Fruit fly (Drosophila melanogaster) whole organism, adult: ENCODE results near the gene C3G.

Experiments used
- CG11617 ChIP-seq: fragments of 200-800 bp; sonication (Bioruptor generic); optimal IDR thresholded peaks from 2 replicates; lab custom pipeline; 2017; ENCODE audit warnings: mild to moderate bottlenecking, missing biosample characterization, missing genetic modification reagents, missing genetic modification characterization
- CG12768 ChIP-seq: fragments of 200-800 bp; sonication (Bioruptor generic); optimal IDR thresholded peaks from 2 replicates; lab custom pipeline; 2017; ENCODE audit warnings: missing biosample characterization, missing genetic modification characterization, mild to moderate bottlenecking, moderate library complexity, missing genetic modification reagents
- CG14711 ChIP-seq: fragments of 200-800 bp; sonication (Bioruptor generic); optimal IDR thresholded peaks from 2 replicates; lab custom pipeline; 2018; ENCODE audit warnings: missing biosample characterization, mild to moderate bottlenecking, missing genetic modification characterization, moderate library complexity
- CG1620 ChIP-seq: fragments of 200-800 bp; sonication (Bioruptor generic); optimal IDR thresholded peaks from 2 replicates; lab custom pipeline; 2016; ENCODE audit warnings: missing biosample characterization, missing genetic modification characterization
- CG33017 ChIP-seq: fragments of 200-800 bp; sonication (Bioruptor generic); optimal IDR thresholded peaks from 2 replicates; lab custom pipeline; 2018; ENCODE audit warnings: missing biosample characterization, mild to moderate bottlenecking, missing genetic modification characterization, moderate library complexity
- CG5204 ChIP-seq: fragments of 200-800 bp; sonication (Bioruptor generic); optimal IDR thresholded peaks from 2 replicates; lab custom pipeline; 2016; ENCODE audit warnings: missing biosample characterization, missing genetic modification characterization
- CG7045 ChIP-seq: fragments of 200-800 bp; sonication (Bioruptor generic); optimal IDR thresholded peaks from 2 replicates; lab custom pipeline; 2017; ENCODE audit warnings: missing biosample characterization, mild to moderate bottlenecking, missing genetic modification characterization
- CG7101 ChIP-seq: fragments of 200-800 bp; sonication (Bioruptor generic); optimal IDR thresholded peaks from 2 replicates; lab custom pipeline; 2018; ENCODE audit warnings: missing biosample characterization, mild to moderate bottlenecking, missing genetic modification characterization, moderate library complexity
- Clk ChIP-seq: fragments of 200-800 bp; sonication (Bioruptor generic); optimal IDR thresholded peaks from 2 replicates; lab custom pipeline; 2017; ENCODE audit warnings: missing biosample characterization, missing genetic modification characterization
- Crg-1 ChIP-seq: fragments of 200-800 bp; sonication (Bioruptor generic); optimal IDR thresholded peaks from 2 replicates; lab custom pipeline; 2016; ENCODE audit warnings: missing biosample characterization, missing genetic modification characterization
- Hr96 ChIP-seq: fragments of 200-800 bp; sonication (Bioruptor generic); optimal IDR thresholded peaks from 2 replicates; lab custom pipeline; 2016; ENCODE audit warnings: missing biosample characterization, missing genetic modification characterization
- Mnt ChIP-seq: fragments of 200-800 bp; sonication (Bioruptor generic); optimal IDR thresholded peaks from 2 replicates; lab custom pipeline; 2016; ENCODE audit warnings: missing biosample characterization, mild to moderate bottlenecking, missing genetic modification characterization
- bab1 ChIP-seq: fragments of 200-800 bp; sonication (Bioruptor generic); optimal IDR thresholded peaks from 3 replicates; lab custom pipeline; 2019; ENCODE audit warnings: missing biosample characterization, mild to moderate bottlenecking, missing genetic modification characterization, moderate library complexity
- cic ChIP-seq: fragments of 200-800 bp; sonication (Bioruptor generic); optimal IDR thresholded peaks from 2 replicates; lab custom pipeline; 2017; ENCODE audit warnings: missing biosample characterization, mild to moderate bottlenecking, missing genetic modification characterization, moderate library complexity
- cnc ChIP-seq, 2 experiments: fragments of >200 bp; optimal IDR thresholded peaks; 2 replicates each; lab custom pipeline; 2017
- kay ChIP-seq: fragments of 200-800 bp; sonication (Bioruptor generic); peaks from one replicate; lab custom pipeline; 2016; ENCODE audit warnings: missing biosample characterization, missing genetic modification characterization, borderline replicate concordance
- ovo ChIP-seq: fragments of 200-800 bp; sonication (Bioruptor generic); optimal IDR thresholded peaks from 2 replicates; lab custom pipeline; 2016; ENCODE audit warnings: missing biosample characterization, missing genetic modification characterization
- pad ChIP-seq: fragments of 200-800 bp; sonication (Bioruptor generic); optimal IDR thresholded peaks from 3 replicates; lab custom pipeline; 2017; ENCODE audit warnings: missing biosample characterization, missing genetic modification characterization, mild to moderate bottlenecking, moderate library complexity, missing genetic modification reagents
- tj ChIP-seq: fragments of 200-800 bp; sonication (Bioruptor generic); optimal IDR thresholded peaks from 3 replicates; lab custom pipeline; 2017; ENCODE audit warnings: missing biosample characterization, mild to moderate bottlenecking, missing genetic modification characterization, moderate library complexity
- toe ChIP-seq: fragments of 200-800 bp; sonication (Bioruptor generic); optimal IDR thresholded peaks from 2 replicates; lab custom pipeline; 2016; ENCODE audit warnings: missing biosample characterization, missing genetic modification characterization

The C3G gene

DNA sequence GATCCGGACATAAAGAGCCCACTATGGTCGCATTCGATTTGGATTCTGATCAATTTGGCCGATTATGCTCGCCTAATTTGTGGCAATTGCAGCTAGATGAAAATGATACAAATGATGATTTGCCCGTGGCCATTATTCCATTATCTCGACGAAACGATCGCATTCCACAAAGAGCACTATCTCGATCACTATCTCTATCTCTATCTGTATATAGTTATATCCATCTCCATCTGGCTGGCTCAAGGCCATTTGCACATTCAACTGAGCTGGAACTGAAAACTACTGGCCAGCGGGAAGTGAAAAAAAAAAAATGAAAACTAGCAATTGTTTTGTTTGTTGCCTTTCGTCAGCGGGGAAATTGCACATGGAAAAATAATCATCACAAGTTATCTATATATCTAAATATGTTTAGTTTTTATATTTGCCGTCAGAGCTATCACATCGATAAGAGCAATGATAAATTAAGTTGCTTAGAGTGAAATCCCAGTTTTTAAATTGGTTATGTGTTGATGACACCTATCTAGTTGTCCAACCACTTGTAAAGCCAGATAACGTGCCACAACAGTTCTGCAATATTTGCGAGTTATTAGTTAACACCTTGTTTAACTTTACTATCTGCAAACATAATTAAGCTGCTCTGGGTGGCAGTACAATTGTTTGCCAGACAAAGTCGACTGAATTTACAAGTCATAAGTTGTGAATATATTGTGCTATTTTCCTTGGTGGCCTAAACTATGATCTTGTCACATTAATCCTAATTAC, 4.0 kb downstream of the C3G start:
- TF ChIP-seq CG14711 (peak; percentile 38), CG1620 (GFP tag; lab: Kevin White, UChicago) (no peak), CG11617 (peak; percentile 12), CG7101 (tag; lab: Kevin White, UChicago) (peak; percentile 53), CG33017 (tag; lab: Kevin White, UChicago) (peak; percentile 30), CG12768 (GFP tag; lab: Kevin White, UChicago) (no peak), CG5204 (GFP tag; lab: Kevin White, UChicago) (no peak), cnc (optimal IDR thresholded peaks at IDR 0.05; lab: Kevin White, UChicago) (no peak), pad (GFP tag; lab: Kevin White, UChicago) (peak; percentile 1), kay (GFP tag; lab: Kevin White, UChicago) (peak; percentile 51), Mnt (GFP tag; lab: Kevin White, UChicago) (no peak), cic (GFP tag; lab: Kevin White, UChicago) (peak; percentile 32), CG7045 (GFP tag; lab: Kevin White, UChicago) (peak; percentile 8)

DNA sequence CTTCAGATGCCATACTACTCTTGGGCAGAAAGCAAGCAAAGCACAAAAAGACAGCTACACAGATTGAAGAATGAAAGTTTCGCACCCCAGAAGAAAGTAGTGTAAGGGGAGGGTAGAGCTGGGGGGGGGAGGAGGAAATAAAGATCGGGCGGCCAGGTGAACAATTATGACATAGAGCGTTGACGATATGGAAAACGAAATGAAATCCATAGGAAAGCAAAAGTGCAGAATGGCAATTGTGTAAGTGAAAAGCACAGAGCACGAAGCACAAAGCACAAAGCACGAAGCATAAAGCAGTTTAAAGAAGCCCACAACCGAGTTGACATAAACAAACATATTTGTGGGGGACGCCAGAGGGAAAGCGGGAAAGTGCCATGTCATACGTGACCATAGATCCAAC, 6.4 kb downstream of the C3G start:
- no peak for TF ChIP-seq CG14711
- TF ChIP-seq CG7101 (tag; lab: Kevin White, UChicago), result no peak
- no peak for TF ChIP-seq cnc (optimal IDR thresholded peaks at IDR 0.05; lab: Kevin White, UChicago)
- TF ChIP-seq kay (GFP tag; lab: Kevin White, UChicago), result no peak
- no peak for TF ChIP-seq CG1620 (GFP tag; lab: Kevin White, UChicago)
- no peak for TF ChIP-seq cic (GFP tag; lab: Kevin White, UChicago)
- TF ChIP-seq ovo (GFP tag; lab: Kevin White, UChicago), result no peak
- TF ChIP-seq CG33017 (tag; lab: Kevin White, UChicago), result no peak
- no peak for TF ChIP-seq toe (GFP tag; lab: Kevin White, UChicago)
- no peak for TF ChIP-seq CG12768 (GFP tag; lab: Kevin White, UChicago)
- TF ChIP-seq tj (GFP tag; lab: Kevin White, UChicago), result no peak
- no peak for TF ChIP-seq CG7045 (GFP tag; lab: Kevin White, UChicago)
- TF ChIP-seq CG5204 (GFP tag; lab: Kevin White, UChicago), result no peak
- TF ChIP-seq Mnt (GFP tag; lab: Kevin White, UChicago), result no peak
- no peak for TF ChIP-seq bab1 (GFP tag; lab: Kevin White, UChicago)

DNA sequence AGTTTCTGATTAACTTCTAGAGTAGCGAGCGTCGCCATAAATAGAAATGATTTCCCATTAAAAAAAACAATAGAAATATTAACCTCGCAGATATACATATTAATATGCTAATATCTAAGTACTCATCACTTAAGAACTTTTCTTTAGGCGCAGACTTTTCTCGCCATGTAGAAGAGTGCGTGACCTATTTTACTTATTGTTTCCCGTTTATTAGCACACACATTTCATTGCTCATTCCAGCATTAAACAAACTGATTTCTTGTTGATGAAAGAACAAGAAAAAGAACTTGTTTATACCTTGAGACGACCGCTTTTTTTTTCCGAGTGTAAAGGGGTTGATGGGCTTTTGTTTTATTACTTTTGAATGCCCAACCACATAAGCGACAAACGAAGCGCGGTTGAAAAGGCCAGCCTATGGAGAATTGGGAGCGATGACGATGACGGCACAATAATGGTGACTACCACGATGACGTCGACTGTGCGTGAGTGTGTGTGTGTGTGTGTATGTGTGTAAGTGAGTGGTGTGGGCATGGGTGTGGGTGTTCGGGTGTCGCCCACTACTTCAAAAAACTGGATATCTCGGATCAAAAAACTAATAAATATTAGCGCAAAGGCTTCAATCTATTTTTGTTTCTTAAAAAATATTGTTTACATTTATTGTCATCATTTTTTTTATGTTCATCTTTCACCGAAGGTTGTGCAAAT, 7.3 kb downstream of the C3G start:
- peak; percentile 12 for TF ChIP-seq bab1 (GFP tag; lab: Kevin White, UChicago)
- no peak for TF ChIP-seq cic (GFP tag; lab: Kevin White, UChicago)

DNA sequence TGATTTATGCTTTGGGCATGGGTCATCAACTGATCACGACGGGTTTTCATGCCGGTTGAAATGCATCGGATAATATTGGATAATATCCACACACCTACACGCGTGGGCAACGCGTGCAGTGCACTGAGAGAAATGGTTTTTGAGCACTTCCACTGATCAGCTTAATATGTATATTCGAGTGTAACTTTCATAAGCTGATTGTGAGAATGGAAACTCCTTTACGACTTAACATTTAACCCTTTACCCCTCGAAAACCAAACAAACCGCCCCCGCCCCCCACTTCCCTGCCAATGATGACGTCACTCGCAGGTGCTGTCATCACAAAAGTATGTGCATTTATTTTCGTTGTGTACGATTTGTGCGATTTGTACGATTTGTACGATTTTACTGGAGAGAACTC, 8.6 kb downstream of the C3G start:
- no peak for TF ChIP-seq Mnt (GFP tag; lab: Kevin White, UChicago)
- TF ChIP-seq kay (GFP tag; lab: Kevin White, UChicago), result no peak
- TF ChIP-seq toe (GFP tag; lab: Kevin White, UChicago), result no peak
- TF ChIP-seq tj (GFP tag; lab: Kevin White, UChicago), result no peak
- TF ChIP-seq CG11617, result no peak
- TF ChIP-seq Clk, result no peak
- TF ChIP-seq cnc (optimal IDR thresholded peaks at IDR 0.05; lab: Kevin White, UChicago), result no peak
- no peak for TF ChIP-seq CG1620 (GFP tag; lab: Kevin White, UChicago)
- TF ChIP-seq CG14711, result no peak
- TF ChIP-seq CG7045 (GFP tag; lab: Kevin White, UChicago), result no peak
- TF ChIP-seq CG5204 (GFP tag; lab: Kevin White, UChicago), result no peak
- no peak for TF ChIP-seq Hr96
- TF ChIP-seq pad (GFP tag; lab: Kevin White, UChicago), result no peak
- TF ChIP-seq Crg-1, result no peak
- no peak for TF ChIP-seq ovo (GFP tag; lab: Kevin White, UChicago)
- no peak for TF ChIP-seq bab1 (GFP tag; lab: Kevin White, UChicago)
- no peak for TF ChIP-seq CG33017 (tag; lab: Kevin White, UChicago)
- no peak for TF ChIP-seq cic (GFP tag; lab: Kevin White, UChicago)

DNA sequence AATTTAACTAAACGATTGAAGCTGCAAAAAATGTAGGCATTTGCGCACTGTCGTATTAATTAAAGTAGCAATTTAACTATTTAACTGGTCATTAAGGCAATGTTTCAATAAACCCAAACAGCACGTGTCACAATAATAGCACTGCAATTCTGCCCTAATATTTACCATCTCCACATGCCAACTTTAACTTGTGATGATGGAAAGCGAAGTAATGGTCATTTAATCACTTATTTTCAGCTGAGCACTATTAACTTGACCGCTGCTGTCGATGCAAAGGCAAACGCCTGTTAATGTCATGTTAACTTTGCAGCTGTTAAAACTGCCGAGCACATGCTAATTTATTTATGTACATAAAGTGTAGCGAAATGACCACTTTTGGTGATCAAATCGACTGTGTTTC, 9.2 kb downstream of the C3G start:
- TF ChIP-seq CG14711 (peak; percentile 68), CG7045 (GFP tag; lab: Kevin White, UChicago) (peak; percentile 50), Clk (no peak), CG7101 (tag; lab: Kevin White, UChicago) (peak; percentile 71), bab1 (GFP tag; lab: Kevin White, UChicago) (peak; percentile 68), Mnt (GFP tag; lab: Kevin White, UChicago) (no peak), CG33017 (tag; lab: Kevin White, UChicago) (peak; percentile 68)

DNA sequence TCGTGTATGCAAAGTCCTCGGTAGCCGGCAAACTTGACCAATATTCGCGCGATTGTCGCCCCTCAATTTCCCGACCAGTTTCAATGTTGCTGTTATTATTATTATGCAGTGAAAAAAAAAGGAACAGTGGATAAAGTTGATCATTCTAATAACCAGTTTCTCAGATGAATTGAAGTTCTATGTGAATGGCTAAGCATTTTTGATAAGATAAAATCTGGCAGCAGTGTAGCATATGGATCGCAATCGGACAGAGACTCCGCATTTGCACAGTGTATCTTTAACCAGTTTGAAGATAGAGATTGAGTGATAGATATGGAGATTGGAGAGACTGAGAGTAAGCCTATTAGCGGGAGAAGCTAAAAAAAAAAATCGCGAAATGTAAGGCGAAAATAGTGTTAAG, 10.0 kb downstream of the C3G start:
- TF ChIP-seq pad (GFP tag; lab: Kevin White, UChicago), result peak; percentile 76
- TF ChIP-seq CG14711, result peak; percentile 34
- no peak for TF ChIP-seq CG1620 (GFP tag; lab: Kevin White, UChicago)
- no peak for TF ChIP-seq ovo (GFP tag; lab: Kevin White, UChicago)
- TF ChIP-seq Mnt (GFP tag; lab: Kevin White, UChicago), result no peak
- no peak for TF ChIP-seq Crg-1
- peak; percentile 1 for TF ChIP-seq CG7101 (tag; lab: Kevin White, UChicago)
- TF ChIP-seq Clk, result no peak
- TF ChIP-seq Hr96, result no peak
- TF ChIP-seq toe (GFP tag; lab: Kevin White, UChicago), result no peak
- no peak for TF ChIP-seq bab1 (GFP tag; lab: Kevin White, UChicago)
